Fruit fly (Drosophila melanogaster): ENCODE measurements around the gene CG14321.

The CG14321 gene

dm6 chr3R:17718760-17719625 lies 14.4 kb upstream of the CG14321 start, which contains the start of gene Pxt (continued):
- TF ChIP-seq CG3281 (GFP tag; optimal IDR thresholded peaks at IDR 0.05) (no peak), Adf1 (GFP tag; IDR thresholded peaks at IDR 0.05) (no peak), vnd (GFP tag; IDR thresholded peaks at IDR 0.05; ENCODE audit: partially characterized antibody) (no peak), CG11504 (tag; optimal IDR thresholded peaks at IDR 0.05) (no peak), gce (GFP tag; IDR thresholded peaks at IDR 0.05) (no peak), gcm (GFP tag; optimal IDR thresholded peaks at IDR 0.05) (no peak), kay (GFP tag; optimal IDR thresholded peaks at IDR 0.05) (no peak), pho (GFP tag; optimal IDR thresholded peaks at IDR 0.05) (no peak), CG8478 (optimal IDR thresholded peaks at IDR 0.05) (no peak), usp (GFP tag; optimal IDR thresholded peaks at IDR 0.05) (no peak), cad (GFP tag; optimal IDR thresholded peaks at IDR 0.05) (no peak), slp2 (GFP tag; optimal IDR thresholded peaks at IDR 0.05) (no peak), CG17186 (GFP tag; optimal IDR thresholded peaks at IDR 0.05) (peak; percentile 99), CG17328 (GFP tag; IDR thresholded peaks at IDR 0.05) (no peak), fd64A (GFP tag; optimal IDR thresholded peaks at IDR 0.05) (no peak), gem (tag; optimal IDR thresholded peaks at IDR 0.05) (no peak), aop (GFP tag; IDR thresholded peaks at IDR 0.05) (no peak), bsh (GFP tag; optimal IDR thresholded peaks at IDR 0.05) (no peak), ssp (GFP tag; IDR thresholded peaks at IDR 0.05) (no peak), hkb (optimal IDR thresholded peaks at IDR 0.05) (no peak), hkb (GFP tag; IDR thresholded peaks at IDR 0.05) (no peak), NFAT (GFP tag; IDR thresholded peaks at IDR 0.05) (no peak), CG12071 (GFP tag; optimal IDR thresholded peaks at IDR 0.05) (no peak), CG34376 (GFP tag; optimal IDR thresholded peaks at IDR 0.05) (no peak), kni (GFP tag; optimal IDR thresholded peaks at IDR 0.05) (no peak), ind (GFP tag; optimal IDR thresholded peaks at IDR 0.05) (no peak), Scr (GFP tag; IDR thresholded peaks at IDR 0.05; ENCODE audit: partially characterized antibody) (no peak), vvl (GFP tag; IDR thresholded peaks at IDR 0.05) (no peak), h (optimal IDR thresholded peaks at IDR 0.05) (no peak), CG12659 (GFP tag; optimal IDR thresholded peaks at IDR 0.05) (peak; percentile 23), rib (GFP tag; IDR thresholded peaks at IDR 0.05) (no peak), CG2116 (GFP tag; optimal IDR thresholded peaks at IDR 0.05) (no peak), CG9817 (tag; optimal IDR thresholded peaks at IDR 0.05) (no peak), chif (GFP tag; optimal IDR thresholded peaks at IDR 0.05) (no peak), Opbp (GFP tag; IDR thresholded peaks at IDR 0.05; ENCODE audit: partially characterized antibody) (peak; percentile 21; the same call in 1 of the 3 replicates), CoRest (tag; optimal IDR thresholded peaks at IDR 0.05) (no peak), dmrt99B (tag; optimal IDR thresholded peaks at IDR 0.05) (no peak), eyg (GFP tag; optimal IDR thresholded peaks at IDR 0.05) (no peak), Lhr (GFP tag; optimal IDR thresholded peaks at IDR 0.05) (peak; percentile 5), fd3F (GFP tag; optimal IDR thresholded peaks at IDR 0.05) (no peak), zfh2 (GFP tag; optimal IDR thresholded peaks at IDR 0.05) (no peak), CG3065 (GFP tag; optimal IDR thresholded peaks at IDR 0.05) (no peak), CG17912 (GFP tag; optimal IDR thresholded peaks at IDR 0.05) (no peak), bowl (GFP tag; IDR thresholded peaks at IDR 0.05) (no peak), ato (GFP tag; IDR thresholded peaks at IDR 0.05; ENCODE audit: partially characterized antibody) (peak; percentile 8; the same call in 1 of the 2 replicates), CG15514 (GFP tag; optimal IDR thresholded peaks at IDR 0.05) (no peak), CG17802 (tag; optimal IDR thresholded peaks at IDR 0.05) (no peak), CG6175 (GFP tag; IDR thresholded peaks at IDR 0.05) (no peak), chn (GFP tag; optimal IDR thresholded peaks at IDR 0.05) (no peak), amos (GFP tag; IDR thresholded peaks at IDR 0.05; ENCODE audit: partially characterized antibody) (peak; percentile 37; the same call in 1 of the 2 replicates)
